Worm (Caenorhabditis elegans) whole organism, L4/young adult: ENCODE results near the gene znfx-1.

ENCODE experiments used
- W03F9.2 ChIP-seq: fragments of 150-350 bp; optimal IDR thresholded peaks from 2 replicates; lab custom pipeline; 2014; ENCODE audit warnings: missing biosample characterization, missing genetic modification characterization
- dao-5 ChIP-seq: sonication (generic microtip); optimal IDR thresholded peaks from 2 replicates; lab custom pipeline; 2016; ENCODE audit warnings: missing genotype, missing genetic modification characterization, moderate library complexity, missing compliant biosample characterization
- him-1 ChIP-seq: sonication (generic microtip); optimal IDR thresholded peaks from 2 replicates; lab custom pipeline; 2016; ENCODE audit warnings: missing genotype, missing genetic modification reagents, missing genetic modification characterization, missing compliant biosample characterization

DNA sequence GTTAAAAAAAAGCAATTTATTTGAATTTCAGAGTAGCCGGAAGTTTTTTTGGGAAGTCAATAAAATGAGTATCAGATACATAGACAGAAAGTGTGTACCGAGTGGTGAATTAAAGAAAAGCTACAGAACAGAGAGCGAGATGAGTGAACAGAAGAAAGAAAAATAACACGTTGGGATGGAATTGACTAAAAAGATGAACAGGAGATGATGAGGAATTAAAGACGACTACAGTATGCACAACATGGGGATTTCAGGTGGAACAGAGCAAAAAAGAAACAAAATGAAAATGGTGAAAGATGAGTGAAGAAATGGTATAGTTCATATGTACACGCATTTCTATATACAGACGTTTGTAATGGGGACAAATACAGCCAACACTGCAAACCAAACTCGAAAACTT, 57.8 kb downstream of the znfx-1 start:
- TF ChIP-seq him-1 (tag; lab: Kevin White, UChicago) (no peak), W03F9.2 (tag; lab: Kevin White, UChicago) (no peak), dao-5 (tag; lab: Kevin White, UChicago) (no peak)
